Worm (Caenorhabditis elegans) whole organism, mixed stage, embryonic: ENCODE measurements around the gene lrch-1.

ENCODE experiments used
- nhr-12 ChIP-seq: fragments of 150-350 bp; optimal IDR thresholded peaks from 2 replicates; lab custom pipeline; 2014; ENCODE audit warnings: missing biosample characterization, missing genetic modification characterization
- nhr-76 ChIP-seq: sonication (generic microtip); optimal IDR thresholded peaks from 2 replicates; lab custom pipeline; 2017; ENCODE audit warnings: missing biosample characterization, missing genetic modification characterization
- sem-2 ChIP-seq: fragments of 200-800 bp; sonication (Bioruptor generic); optimal IDR thresholded peaks from 2 replicates; lab custom pipeline; 2018; ENCODE audit warnings: mild to moderate bottlenecking, missing genetic modification characterization, missing compliant biosample characterization

ce11 chrX:6250272-6250752 lies 33.9 kb upstream of the lrch-1 start:
- no peak for TF ChIP-seq sem-2
- TF ChIP-seq nhr-12, result no peak
- no peak for TF ChIP-seq nhr-76 (tag; lab: Kevin White, UChicago)
